Fruit fly (Drosophila melanogaster) whole organism, embryonic: Measurements from ENCODE around the gene Hacd2.
A peak's percentile ranks its signal among the peaks of the same experiment; 100 is the strongest.

ENCODE experiments used
- CG10147 ChIP-seq: fragments of 200-800 bp; sonication (Bioruptor generic); optimal IDR thresholded peaks from 2 replicates; lab custom pipeline; 2019; ENCODE audit warnings: missing biosample characterization, mild to moderate bottlenecking, missing genetic modification characterization, moderate library complexity
- CG11723 ChIP-seq: fragments of 200-800 bp; sonication (Bioruptor generic); optimal IDR thresholded peaks from 2 replicates; lab custom pipeline; 2017; ENCODE audit warnings: missing biosample characterization, mild to moderate bottlenecking, missing genetic modification characterization
- CG12071 ChIP-seq: fragments of 200-800 bp; sonication (Bioruptor generic); optimal IDR thresholded peaks from 3 replicates; lab custom pipeline; 2018; ENCODE audit warnings: missing biosample characterization, mild to moderate bottlenecking, missing genetic modification characterization
- CG12659 ChIP-seq: fragments of 200-800 bp; sonication (Bioruptor generic); optimal IDR thresholded peaks from 3 replicates; lab custom pipeline; 2017; ENCODE audit warnings: mild to moderate bottlenecking, missing biosample characterization, missing genetic modification reagents, missing genetic modification characterization
- CG13624 ChIP-seq: fragments of 200-800 bp; sonication (Bioruptor generic); optimal IDR thresholded peaks from 2 replicates; lab custom pipeline; 2016; ENCODE audit warnings: missing biosample characterization, missing genetic modification characterization
- CG13894 ChIP-seq: fragments of 200-800 bp; sonication (Bioruptor generic); optimal IDR thresholded peaks from 3 replicates; lab custom pipeline; 2018; ENCODE audit warnings: missing biosample characterization, mild to moderate bottlenecking, missing genetic modification characterization, moderate library complexity
- CG14050 ChIP-seq: fragments of 200-800 bp; sonication (Bioruptor generic); IDR thresholded peaks from 3 replicates; pipeline ENCODE4 v1.3.6; 2022; ENCODE audit warnings: missing biosample characterization, missing genetic modification characterization
- CG15011 ChIP-seq: fragments of 200-800 bp; sonication (Bioruptor generic); optimal IDR thresholded peaks from 3 replicates; lab custom pipeline; 2018; ENCODE audit warnings: missing biosample characterization, mild to moderate bottlenecking, missing genetic modification characterization
- CG1603 ChIP-seq: fragments of 200-800 bp; sonication (Bioruptor generic); optimal IDR thresholded peaks from 2 replicates; lab custom pipeline; 2019; ENCODE audit warnings: missing biosample characterization, mild to moderate bottlenecking, missing genetic modification characterization, moderate library complexity
- CG17328 ChIP-seq: fragments of 200-800 bp; sonication (Bioruptor generic); IDR thresholded peaks from 2 replicates; pipeline ENCODE4 v1.3.6; 2022; ENCODE audit warnings: missing biosample characterization, missing genetic modification characterization
- CG18599 ChIP-seq: fragments of 200-800 bp; sonication (Bioruptor generic); optimal IDR thresholded peaks from 3 replicates; lab custom pipeline; 2017; ENCODE audit warnings: missing biosample characterization, missing genetic modification characterization, mild to moderate bottlenecking, moderate library complexity, missing genetic modification reagents
- CG34376 ChIP-seq: fragments of 200-800 bp; sonication (Bioruptor generic); optimal IDR thresholded peaks from 2 replicates; lab custom pipeline; 2018; ENCODE audit warnings: missing biosample characterization, mild to moderate bottlenecking, missing genetic modification characterization
- CG4328 ChIP-seq: fragments of 200-800 bp; sonication (Bioruptor generic); optimal IDR thresholded peaks from 3 replicates; lab custom pipeline; 2017; ENCODE audit warnings: missing biosample characterization, missing genetic modification reagents, missing genetic modification characterization
- CG4820 ChIP-seq: fragments of 200-800 bp; sonication (Bioruptor generic); optimal IDR thresholded peaks from 3 replicates; lab custom pipeline; 2016; ENCODE audit warnings: missing biosample characterization, missing genetic modification characterization
- CG6813 ChIP-seq: fragments of 200-800 bp; sonication (Bioruptor generic); optimal IDR thresholded peaks from 2 replicates; lab custom pipeline; 2017; ENCODE audit warnings: missing biosample characterization, missing genetic modification characterization, mild to moderate bottlenecking, moderate library complexity, missing genetic modification reagents
- CG9727 ChIP-seq: fragments of 200-800 bp; sonication (Bioruptor generic); optimal IDR thresholded peaks from 3 replicates; lab custom pipeline; 2017; ENCODE audit warnings: missing biosample characterization, mild to moderate bottlenecking, missing genetic modification characterization
- Deaf1 ChIP-seq: fragments of 200-800 bp; optimal IDR thresholded peaks from 3 replicates; lab custom pipeline; 2019; ENCODE audit warnings: missing biosample characterization, mild to moderate bottlenecking, missing genetic modification characterization, moderate library complexity
- Ets65A ChIP-seq: fragments of 200-800 bp; sonication (Bioruptor generic); peaks from one replicate; lab custom pipeline; 2016; ENCODE audit warnings: missing biosample characterization, missing genetic modification characterization
- Ets97D ChIP-seq: fragments of 200-800 bp; sonication (Bioruptor generic); optimal IDR thresholded peaks from 3 replicates; lab custom pipeline; 2016; ENCODE audit warnings: missing biosample characterization, missing genetic modification characterization
- HHEX ChIP-seq: fragments of 200-800 bp; sonication (Bioruptor generic); optimal IDR thresholded peaks from 3 replicates; lab custom pipeline; 2017; ENCODE audit warnings: missing biosample characterization, mild to moderate bottlenecking, missing genetic modification characterization, missing genetic modification reagents
- HmgZ ChIP-seq: fragments of 200-800 bp; sonication (Bioruptor generic); optimal IDR thresholded peaks from 2 replicates; lab custom pipeline; 2018; ENCODE audit warnings: missing biosample characterization, mild to moderate bottlenecking, missing genetic modification characterization
- Nf-YB ChIP-seq: fragments of 200-800 bp; sonication (Bioruptor generic); optimal IDR thresholded peaks from 3 replicates; lab custom pipeline; 2019; ENCODE audit warnings: missing biosample characterization, mild to moderate bottlenecking, missing genetic modification characterization, moderate library complexity
- Oli ChIP-seq: fragments of 200-800 bp; sonication (Bioruptor generic); optimal IDR thresholded peaks from 2 replicates; lab custom pipeline; 2018; ENCODE audit warnings: missing biosample characterization, mild to moderate bottlenecking, missing genetic modification characterization, moderate library complexity
- Rx ChIP-seq: fragments of 200-800 bp; sonication (Bioruptor generic); IDR thresholded peaks from 2 replicates; pipeline ENCODE4 v1.3.6; 2022; ENCODE audit warnings: missing biosample characterization, missing genetic modification characterization
- YL-1 ChIP-seq: fragments of 200-800 bp; sonication (Bioruptor generic); optimal IDR thresholded peaks from 3 replicates; lab custom pipeline; 2017; ENCODE audit warnings: missing biosample characterization, mild to moderate bottlenecking, missing genetic modification characterization
- al ChIP-seq: fragments of 200-800 bp; sonication (Bioruptor generic); IDR thresholded peaks from 2 replicates; pipeline ENCODE4 v1.3.6; 2022; ENCODE audit warnings: missing biosample characterization, missing genetic modification characterization
- bcd ChIP-seq: fragments of 200-800 bp; sonication (Bioruptor generic); optimal IDR thresholded peaks from 2 replicates; lab custom pipeline; 2017; ENCODE audit warnings: missing biosample characterization, mild to moderate bottlenecking, missing genetic modification characterization
- bowl ChIP-seq: fragments of 200-800 bp; sonication (Bioruptor generic); IDR thresholded peaks from 2 replicates; pipeline ENCODE4 v1.3.6; 2022; ENCODE audit warnings: missing biosample characterization, missing genetic modification characterization
- caup ChIP-seq: fragments of 200-800 bp; sonication (Bioruptor generic); optimal IDR thresholded peaks from 3 replicates; lab custom pipeline; 2017; ENCODE audit warnings: missing biosample characterization, mild to moderate bottlenecking, missing genetic modification characterization, moderate library complexity; ENCODE audit not compliant: severe bottlenecking
- crol ChIP-seq: fragments of 200-800 bp; sonication (Bioruptor generic); IDR thresholded peaks from 2 replicates; pipeline ENCODE4 v1.3.6; 2022; ENCODE audit warnings: missing biosample characterization, missing genetic modification characterization
- disco-r ChIP-seq: fragments of 200-800 bp; sonication (Bioruptor generic); optimal IDR thresholded peaks from 2 replicates; lab custom pipeline; 2016; ENCODE audit warnings: missing biosample characterization, missing genetic modification characterization
- dmrt99B ChIP-seq: fragments of 200-800 bp; sonication (Bioruptor generic); optimal IDR thresholded peaks from 2 replicates; lab custom pipeline; 2018; ENCODE audit warnings: missing biosample characterization, mild to moderate bottlenecking, missing genetic modification characterization, moderate library complexity
- dpn ChIP-seq, 2 experiments: fragments of 200-800 bp; sonication (Bioruptor generic); optimal IDR thresholded peaks; 3 replicates each; lab custom pipeline; 2016; ENCODE audit warnings: missing biosample characterization in 2 of 2, missing genetic modification characterization in 2 of 2
- her ChIP-seq: fragments of 200-800 bp; sonication (Bioruptor generic); optimal IDR thresholded peaks from 2 replicates; lab custom pipeline; 2016; ENCODE audit warnings: missing biosample characterization, missing genetic modification characterization
- lov ChIP-seq, 2 experiments: fragments of 200-800 bp in 1 of 2; fragments of >200 bp in 1 of 2; sonication (Bioruptor generic) in 1 of 2; IDR thresholded peaks in 1 of 2; optimal IDR thresholded peaks in 1 of 2; 2 replicates in 1 of 2; 3 replicates in 1 of 2; pipeline versions ENCODE4 v1.3.6 to Lab custom; 2017 to 2022; ENCODE audit warnings: missing biosample characterization in 1 of 2, missing genetic modification characterization in 1 of 2
- nerfin-1 ChIP-seq: fragments of 200-800 bp; sonication (Bioruptor generic); optimal IDR thresholded peaks from 3 replicates; lab custom pipeline; 2019; ENCODE audit warnings: missing biosample characterization, mild to moderate bottlenecking, missing genetic modification characterization, moderate library complexity
- onecut ChIP-seq: fragments of 200-800 bp; sonication (Bioruptor generic); IDR thresholded peaks from 2 replicates; pipeline ENCODE4 v1.3.6; 2022; ENCODE audit warnings: missing biosample characterization, missing genetic modification characterization
- pfk ChIP-seq: fragments of 200-800 bp; sonication (Bioruptor generic); optimal IDR thresholded peaks from 2 replicates; lab custom pipeline; 2018; ENCODE audit warnings: missing biosample characterization, mild to moderate bottlenecking, missing genetic modification characterization, moderate library complexity
- pita ChIP-seq: fragments of 200-800 bp; sonication (Bioruptor generic); optimal IDR thresholded peaks from 2 replicates; lab custom pipeline; 2017; ENCODE audit warnings: missing biosample characterization, mild to moderate bottlenecking, missing genetic modification characterization
- run ChIP-seq: fragments of 200-800 bp; sonication (Bioruptor generic); optimal IDR thresholded peaks from 3 replicates; lab custom pipeline; 2018; ENCODE audit warnings: missing biosample characterization, mild to moderate bottlenecking, missing genetic modification characterization
- seq ChIP-seq: fragments of 200-800 bp; sonication (Bioruptor generic); IDR thresholded peaks from 2 replicates; pipeline ENCODE4 v1.3.6; 2022; ENCODE audit warnings: missing biosample characterization, missing genetic modification characterization
- so ChIP-seq: fragments of 200-800 bp; sonication (Bioruptor generic); IDR thresholded peaks from 3 replicates; pipeline ENCODE4 v1.3.6; 2022; ENCODE audit warnings: missing biosample characterization, missing genetic modification characterization
- sug ChIP-seq: fragments of 200-800 bp; optimal IDR thresholded peaks from 2 replicates; lab custom pipeline; 2019; ENCODE audit warnings: missing biosample characterization, mild to moderate bottlenecking, missing genetic modification characterization, moderate library complexity
- vvl ChIP-seq: fragments of 200-800 bp; sonication (Bioruptor generic); IDR thresholded peaks from 2 replicates; pipeline ENCODE4 v1.3.6; 2022; ENCODE audit warnings: missing biosample characterization, missing genetic modification characterization
- wdn ChIP-seq: fragments of 200-800 bp; sonication (Bioruptor generic); IDR thresholded peaks from 2 replicates; pipeline ENCODE4 v1.3.6; 2022; ENCODE audit warnings: missing biosample characterization, missing genetic modification characterization
- wor ChIP-seq: fragments of 200-800 bp; sonication (Bioruptor generic); IDR thresholded peaks from 2 replicates; pipeline ENCODE4 v1.3.6; 2022; ENCODE audit warnings: missing biosample characterization, missing genetic modification characterization
- z ChIP-seq: fragments of 200-800 bp; sonication (Bioruptor generic); IDR thresholded peaks from 3 replicates; pipeline ENCODE4 v1.3.6; 2022; ENCODE audit warnings: missing biosample characterization, missing genetic modification characterization

The Hacd2 gene

dm6 chr2L:13414525-13415481 lies 30.6 kb downstream of the Hacd2 start, which contains the start of the genes CG16956, CG42784 and CG43850 (continued):
- TF ChIP-seq run (peak; percentile 41), lov (optimal IDR thresholded peaks at IDR 0.05; lab: Kevin White, UChicago) (no peak), lov (GFP tag; IDR thresholded peaks at IDR 0.05; lab: Robert Waterston, UW) (peak; percentile 53; the same call in 1 of the 3 replicates), nerfin-1 (no peak), Nf-YB (peak; percentile 18), sug (tag; lab: Kevin White, UChicago) (peak; percentile 54), wor (no peak), dmrt99B (tag; lab: Kevin White, UChicago) (peak; percentile 51), CG6813 (GFP tag; lab: Kevin White, UChicago) (peak; percentile 85), vvl (GFP tag; lab: Robert Waterston, UW) (0 out of 2 replicates have a peak, but pooled peaks have one; percentile 60), Oli (tag; lab: Kevin White, UChicago) (peak; percentile 6), z (no peak), CG15011 (GFP tag; lab: Kevin White, UChicago) (peak; percentile 68), YL-1 (GFP tag; lab: Kevin White, UChicago) (peak; percentile 55), caup (GFP tag; lab: Kevin White, UChicago) (peak; percentile 89), dpn (GFP tag; optimal IDR thresholded peaks at IDR 0.05; lab: Kevin White, UChicago) (peak in 1 of 2 experiments; percentile 1), CG1603 (tag; lab: Kevin White, UChicago) (peak; percentile 50), CG17328 (GFP tag; lab: Robert Waterston, UW) (peak; percentile 53), pita (GFP tag; lab: Kevin White, UChicago) (no peak), onecut (GFP tag; lab: Robert Waterston, UW) (peak; percentile 59), CG34376 (peak; percentile 96), Ets65A (GFP tag; lab: Kevin White, UChicago) (peak; percentile 51), Rx (no peak), CG18599 (peak; percentile 88), bcd (GFP tag; lab: Kevin White, UChicago) (peak; percentile 46), wdn (GFP tag; lab: Robert Waterston, UW) (no peak), seq (GFP tag; lab: Robert Waterston, UW) (peak; percentile 53; the same call in 1 of the 2 replicates), CG10147 (peak; percentile 56), CG9727 (GFP tag; lab: Kevin White, UChicago) (peak; percentile 56), pfk (peak; percentile 58), CG14050 (GFP tag; lab: Robert Waterston, UW) (0 out of 3 replicates have a peak, but pooled peaks have one; percentile 31), HmgZ (peak; percentile 2), Deaf1 (tag; lab: Kevin White, UChicago) (peak; percentile 48), HHEX (GFP tag; lab: Kevin White, UChicago) (peak; percentile 78), crol (GFP tag; lab: Robert Waterston, UW) (peak; percentile 25; the same call in 1 of the 2 replicates), her (peak; percentile 42), al (no peak), CG11723 (GFP tag; lab: Kevin White, UChicago) (peak; percentile 42), disco-r (GFP tag; lab: Kevin White, UChicago) (peak; percentile 5), CG12071 (peak; percentile 89), so (GFP tag; lab: Robert Waterston, UW) (0 out of 3 replicates have a peak, but pooled peaks have one; percentile 60), bowl (GFP tag; lab: Robert Waterston, UW) (peak; percentile 42; the same call in 1 of the 2 replicates), CG4328 (GFP tag; lab: Kevin White, UChicago) (peak; percentile 63), CG13894 (tag; lab: Kevin White, UChicago) (peak; percentile 74), CG12659 (GFP tag; lab: Kevin White, UChicago) (peak; percentile 63), CG13624 (GFP tag; lab: Kevin White, UChicago) (peak; percentile 50), Ets97D (GFP tag; lab: Kevin White, UChicago) (peak; percentile 97), CG4820 (GFP tag; lab: Kevin White, UChicago) (no peak)
